Worm (Caenorhabditis elegans): ENCODE results near the gene Y73B6A.1.

Y73B6A.1 gene

DNA sequence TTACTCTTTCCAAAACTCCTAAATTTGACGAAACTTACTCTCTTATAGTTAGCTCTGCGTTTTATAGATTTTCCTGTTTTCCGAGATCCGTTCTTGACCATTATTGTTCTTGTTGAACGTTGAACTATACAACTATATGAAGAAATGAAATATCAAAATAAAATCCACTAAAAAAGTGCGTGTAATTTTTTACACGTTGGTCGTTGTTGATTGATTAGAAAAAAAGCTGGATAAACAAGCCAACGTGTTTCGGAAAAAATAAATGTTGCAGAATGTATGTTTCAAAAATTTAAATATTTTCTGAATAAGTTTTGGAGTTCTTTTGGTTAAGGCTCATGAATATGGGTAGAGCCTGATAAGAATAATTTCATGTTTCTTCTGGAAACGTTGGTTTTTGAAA, at the start of gene Y73B6A.1:
TSS of gene Y73B6A.1 (minus strand) at position 101 of the 400 bp plus-strand sequence.
- TF ChIP-seq efl-1 (optimal IDR thresholded peaks at IDR 0.05) (no peak), efl-1 (GFP tag; optimal IDR thresholded peaks at IDR 0.05 in 1 of 2) (no peak), zip-4 (GFP tag; optimal IDR thresholded peaks at IDR 0.05) (no peak), sup-37 (GFP tag; optimal IDR thresholded peaks at IDR 0.05) (no peak), C04F5.9 (tag; optimal IDR thresholded peaks at IDR 0.05) (no peak), mep-1 (tag; optimal IDR thresholded peaks at IDR 0.05) (no peak), dpl-1 (GFP tag; optimal IDR thresholded peaks at IDR 0.05) (no peak), hlh-17 (GFP tag; optimal IDR thresholded peaks at IDR 0.05; ENCODE audit: borderline replicate concordance) (no peak), ztf-4 (tag; optimal IDR thresholded peaks at IDR 0.05) (no peak), egl-13 (tag; optimal IDR thresholded peaks at IDR 0.05) (no peak), nhr-77 (tag; optimal IDR thresholded peaks at IDR 0.05) (no peak), pax-3 (tag; optimal IDR thresholded peaks at IDR 0.05) (no peak)

- TF ChIP-seq efl-1 (optimal IDR thresholded peaks at IDR 0.05) (no peak), efl-1 (GFP tag; optimal IDR thresholded peaks at IDR 0.05 in 1 of 2) (no peak), ceh-90 (tag; optimal IDR thresholded peaks at IDR 0.05) (no peak), snpc-4 (tag; optimal IDR thresholded peaks at IDR 0.05) (peak; percentile 31)
These were observed 3.5 kb downstream of the Y73B6A.1 start for ce11 chrIV:6664336-6664735.

- TF ChIP-seq nhr-19 (GFP tag; conservative IDR thresholded peaks at IDR 0.05): no peak
- TF ChIP-seq jun-1 (tag; optimal IDR thresholded peaks at IDR 0.05): no peak
- no peak for TF ChIP-seq zip-4 (GFP tag; optimal IDR thresholded peaks at IDR 0.05)
- TF ChIP-seq nhr-28 (tag; optimal IDR thresholded peaks at IDR 0.05): no peak
- TF ChIP-seq nhr-11 (tag; optimal IDR thresholded peaks at IDR 0.05): no peak
- no peak for TF ChIP-seq nhr-76 (tag; optimal IDR thresholded peaks at IDR 0.05)
- TF ChIP-seq lin-15B (tag; optimal IDR thresholded peaks at IDR 0.05): no peak
- no peak for TF ChIP-seq alr-1 (tag; optimal IDR thresholded peaks at IDR 0.05; ENCODE audit: borderline replicate concordance)
- TF ChIP-seq mep-1 (tag; optimal IDR thresholded peaks at IDR 0.05): peak; percentile 36
- TF ChIP-seq nhr-85 (tag): peak; percentile 78
- TF ChIP-seq grh-1 (GFP tag; IDR thresholded peaks at IDR 0.05): peak; percentile 38; the same call in 1 of the 2 replicates
- peak; percentile 10 for TF ChIP-seq nhr-90 (tag; optimal IDR thresholded peaks at IDR 0.05; ENCODE audit: poor library complexity)
- no peak for TF ChIP-seq pax-3 (tag; optimal IDR thresholded peaks at IDR 0.05)
- TF ChIP-seq nhr-20 (tag; optimal IDR thresholded peaks at IDR 0.05): peak; percentile 45
- TF ChIP-seq fkh-8 (tag; optimal IDR thresholded peaks at IDR 0.05): no peak
- no peak for TF ChIP-seq ceh-63 (GFP tag; optimal IDR thresholded peaks at IDR 0.05)
- no peak for TF ChIP-seq efl-3 (GFP tag; optimal IDR thresholded peaks at IDR 0.05)
- TF ChIP-seq fkh-10 (GFP tag; optimal IDR thresholded peaks at IDR 0.05): no peak
- TF ChIP-seq nhr-237 (tag; optimal IDR thresholded peaks at IDR 0.05): no peak
- no peak for TF ChIP-seq efl-1 (optimal IDR thresholded peaks at IDR 0.05)
- no peak for TF ChIP-seq efl-1 (GFP tag; optimal IDR thresholded peaks at IDR 0.05 in 1 of 2)
- TF ChIP-seq ets-5 (GFP tag; IDR thresholded peaks at IDR 0.05): no peak
- TF ChIP-seq ceh-8 (GFP tag; optimal IDR thresholded peaks at IDR 0.05): no peak
- TF ChIP-seq ceh-90 (tag; optimal IDR thresholded peaks at IDR 0.05): no peak
- no peak for TF ChIP-seq sptf-1 (tag; optimal IDR thresholded peaks at IDR 0.05)
- no peak for TF ChIP-seq vab-15 (tag; optimal IDR thresholded peaks at IDR 0.05)
- no peak for TF ChIP-seq lin-39 (tag; optimal IDR thresholded peaks at IDR 0.05)
- no peak for TF ChIP-seq mdl-1 (tag; optimal IDR thresholded peaks at IDR 0.05)
- TF ChIP-seq rnt-1 (tag; optimal IDR thresholded peaks at IDR 0.05): no peak
- TF ChIP-seq C34B4.2 (tag; optimal IDR thresholded peaks at IDR 0.05): no peak
- peak; percentile 30 for TF ChIP-seq nhr-71 (tag; optimal IDR thresholded peaks at IDR 0.05)
- TF ChIP-seq ama-1 (optimal IDR thresholded peaks at IDR 0.05): no peak
- TF ChIP-seq fos-1 (tag; optimal IDR thresholded peaks at IDR 0.05): no peak
- no peak for TF ChIP-seq nhr-84 (tag; optimal IDR thresholded peaks at IDR 0.05)
- TF ChIP-seq ceh-88 (GFP tag; IDR thresholded peaks at IDR 0.05): no peak
- no peak for TF ChIP-seq egl-27 (tag; optimal IDR thresholded peaks at IDR 0.05)
- no peak for TF ChIP-seq mab-9 (GFP tag; IDR thresholded peaks at IDR 0.05)
- peak; percentile 55 to 88 (median 74) for TF ChIP-seq elt-3 (tag; optimal IDR thresholded peaks at IDR 0.05)
- TF ChIP-seq irx-1 (tag; optimal IDR thresholded peaks at IDR 0.05): no peak
- TF ChIP-seq lin-35 (GFP tag; optimal IDR thresholded peaks at IDR 0.05): no peak
- TF ChIP-seq tbx-2 (tag; optimal IDR thresholded peaks at IDR 0.05): no peak
These were observed 10.2 kb downstream of the Y73B6A.1 start, which contains the start of gene C01B10.11 for ce11 chrIV:6657519-6658031. C01B10.11 (plus strand) TSS chrIV:6657981.

Measured in whole organism, L1 larva.